Worm (Caenorhabditis elegans) whole organism, midembryonic: Measurements from ENCODE around the gene cyp-33C7.

Experiments
- flt-1 ChIP-seq: fragments of 200-800 bp; sonication (Bioruptor generic); IDR thresholded peaks from 2 replicates; pipeline ENCODE4 v1.3.6; 2022; ENCODE audit warnings: missing genetic modification characterization, missing compliant biosample characterization
- ref-1 ChIP-seq: fragments of 200-800 bp; sonication (Bioruptor generic); conservative IDR thresholded peaks from 2 replicates; pipeline ENCODE4 v1.3.6; 2022; ENCODE audit warnings: missing genetic modification reagents, missing genetic modification characterization, missing compliant biosample characterization
- ztf-29 ChIP-seq: fragments of 200-800 bp; sonication (Bioruptor generic); IDR thresholded peaks from 2 replicates; pipeline ENCODE4 v1.3.6; 2022; ENCODE audit warnings: missing genetic modification reagents, missing genetic modification characterization, missing compliant biosample characterization

DNA sequence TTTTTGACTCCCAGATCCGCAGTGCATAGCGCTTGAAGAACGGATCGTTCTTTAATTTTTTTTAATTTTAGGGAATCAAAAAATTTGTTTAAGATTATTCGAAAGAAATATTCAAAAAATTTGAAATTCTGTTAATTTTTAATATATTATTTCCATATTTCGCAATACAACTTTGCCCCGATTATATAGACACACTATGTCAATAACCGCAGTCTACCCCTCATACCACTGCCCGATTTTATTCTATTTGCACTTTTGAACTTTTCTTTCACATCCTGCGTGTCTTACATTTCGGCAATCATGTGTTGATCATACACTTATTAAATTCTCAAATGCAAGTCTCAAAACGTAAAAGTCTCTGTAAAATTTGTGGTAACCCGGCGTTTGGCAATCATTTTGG lies 31.5 kb upstream of the cyp-33C7 start, which contains the start of gene nhr-56:
- no peak for TF ChIP-seq flt-1 (GFP tag; lab: Robert Waterston, UW)
- TF ChIP-seq ztf-29 = no peak
- no peak for TF ChIP-seq ref-1 (GFP tag; lab: Robert Waterston, UW)
